Fruit fly (Drosophila melanogaster): ENCODE measurements around the gene CG8117.

CG8117 gene

DNA sequence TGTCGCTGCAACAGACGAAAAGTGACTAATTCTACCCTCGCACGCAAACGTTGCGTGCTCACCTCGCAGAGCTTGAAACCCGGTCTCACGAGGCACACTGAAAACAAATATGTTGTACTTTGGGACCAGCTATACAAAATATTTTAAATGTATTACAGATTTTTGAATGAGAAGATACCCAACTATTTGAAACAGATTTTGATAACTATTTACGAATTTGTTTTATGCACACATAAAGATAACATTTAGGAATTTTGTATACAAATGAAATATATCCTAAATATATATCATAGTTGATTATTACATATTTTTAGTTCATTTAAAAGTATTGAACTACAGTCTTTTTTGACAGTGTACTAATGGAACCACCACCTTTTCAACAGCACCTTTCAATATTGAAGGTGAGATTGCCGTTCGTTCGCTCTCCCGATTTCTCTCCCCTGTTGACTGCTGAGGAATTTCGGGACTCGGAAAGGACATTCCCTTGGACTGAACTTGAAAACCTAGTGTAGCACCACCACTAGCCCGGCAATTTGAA, 27.1 kb downstream of the CG8117 start, which contains the start of gene CG15646 (continued):
- peak; percentile 28 for TF ChIP-seq ey (GFP tag; optimal IDR thresholded peaks at IDR 0.05)
- TF ChIP-seq Hnf4 (GFP tag; optimal IDR thresholded peaks at IDR 0.05): peak; percentile 34
- TF ChIP-seq CG9705 (GFP tag; optimal IDR thresholded peaks at IDR 0.05): peak; percentile 58
- peak; percentile 28 for TF ChIP-seq sv (GFP tag; optimal IDR thresholded peaks at IDR 0.05)
- TF ChIP-seq dl (GFP tag; optimal IDR thresholded peaks at IDR 0.05; ENCODE audit: insufficient read depth in 1 of 2, partially characterized antibody in 2 of 2): no peak
- TF ChIP-seq usp (GFP tag; optimal IDR thresholded peaks at IDR 0.05): no peak
- TF ChIP-seq pan (optimal IDR thresholded peaks at IDR 0.05): no peak
- no peak for TF ChIP-seq CrebA (GFP tag; optimal IDR thresholded peaks at IDR 0.05; ENCODE audit: borderline replicate concordance)

dm6 chrX:15674337-15674736, 30.3 kb downstream of the CG8117 start:
- TF ChIP-seq ey (GFP tag; optimal IDR thresholded peaks at IDR 0.05) (no peak), Hr83 (GFP tag; optimal IDR thresholded peaks at IDR 0.05; ENCODE audit: poor library complexity, severe bottlenecking) (no peak), psq (GFP tag; optimal IDR thresholded peaks at IDR 0.05) (no peak), pan (optimal IDR thresholded peaks at IDR 0.05) (no peak), lola (GFP tag; optimal IDR thresholded peaks at IDR 0.05) (no peak), CG9705 (GFP tag; optimal IDR thresholded peaks at IDR 0.05) (no peak), Abd-B (GFP tag; optimal IDR thresholded peaks at IDR 0.05) (no peak), Sp1 (GFP tag; optimal IDR thresholded peaks at IDR 0.05) (no peak), h (GFP tag; optimal IDR thresholded peaks at IDR 0.05) (no peak), jim (GFP tag; optimal IDR thresholded peaks at IDR 0.05) (no peak), sv (GFP tag; optimal IDR thresholded peaks at IDR 0.05) (no peak), Vsx2 (GFP tag; optimal IDR thresholded peaks at IDR 0.05; ENCODE audit: partially characterized antibody) (no peak), Hnf4 (GFP tag; optimal IDR thresholded peaks at IDR 0.05) (no peak), rgr (GFP tag; optimal IDR thresholded peaks at IDR 0.05) (no peak), Dfd (GFP tag; optimal IDR thresholded peaks at IDR 0.05) (no peak), HLH106 (tag; optimal IDR thresholded peaks at IDR 0.05) (no peak)

DNA sequence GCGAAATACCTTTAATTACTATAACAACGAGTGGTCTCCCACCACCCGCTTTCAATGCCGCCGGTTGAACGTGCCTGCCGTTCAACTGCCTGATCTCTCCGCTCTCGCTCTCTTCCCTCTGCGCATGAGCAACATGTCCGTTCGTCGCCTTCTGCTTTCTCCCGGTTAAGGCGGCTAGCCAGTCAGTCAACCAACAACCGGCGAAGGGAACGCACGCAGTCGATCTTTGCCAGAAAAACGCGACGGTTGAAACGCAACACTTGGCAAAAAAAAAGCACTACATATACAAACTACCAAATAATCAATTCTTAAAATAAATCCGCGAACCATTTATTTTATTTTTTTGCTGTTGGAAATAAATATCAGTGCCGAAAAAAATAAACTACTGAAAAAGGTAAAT, 31.3 kb downstream of the CG8117 start, which contains the start of gene CG12708:
CG12708 (plus strand) TSS at position 183 of the 400 bp plus-strand sequence.
- TF ChIP-seq Rel (GFP tag; optimal IDR thresholded peaks at IDR 0.05): no peak
- no peak for TF ChIP-seq Rel (tag; optimal IDR thresholded peaks at IDR 0.05)
- peak; percentile 69 for TF ChIP-seq Dif (GFP tag; optimal IDR thresholded peaks at IDR 0.05; ENCODE audit: partially characterized antibody)
- peak; percentile 13 for TF ChIP-seq rgr (GFP tag; optimal IDR thresholded peaks at IDR 0.05)
- TF ChIP-seq Dfd (GFP tag; optimal IDR thresholded peaks at IDR 0.05): no peak
- no peak for TF ChIP-seq fru (GFP tag; optimal IDR thresholded peaks at IDR 0.05)
- TF ChIP-seq pan (optimal IDR thresholded peaks at IDR 0.05): no peak
- no peak for TF ChIP-seq Abd-B (GFP tag; optimal IDR thresholded peaks at IDR 0.05)
- no peak for TF ChIP-seq HLH106 (tag; optimal IDR thresholded peaks at IDR 0.05)
- TF ChIP-seq h (GFP tag; optimal IDR thresholded peaks at IDR 0.05): no peak
- peak; percentile 76 for TF ChIP-seq Vsx2 (GFP tag; optimal IDR thresholded peaks at IDR 0.05; ENCODE audit: partially characterized antibody)
- TF ChIP-seq dsf (GFP tag; optimal IDR thresholded peaks at IDR 0.05; ENCODE audit: borderline replicate concordance): no peak
- peak; percentile 33 to 59 for TF ChIP-seq dl (GFP tag; optimal IDR thresholded peaks at IDR 0.05; ENCODE audit: insufficient read depth in 1 of 2, partially characterized antibody in 2 of 2)
- TF ChIP-seq Sp1 (GFP tag; optimal IDR thresholded peaks at IDR 0.05): no peak
- TF ChIP-seq psq (GFP tag; optimal IDR thresholded peaks at IDR 0.05): no peak

DNA sequence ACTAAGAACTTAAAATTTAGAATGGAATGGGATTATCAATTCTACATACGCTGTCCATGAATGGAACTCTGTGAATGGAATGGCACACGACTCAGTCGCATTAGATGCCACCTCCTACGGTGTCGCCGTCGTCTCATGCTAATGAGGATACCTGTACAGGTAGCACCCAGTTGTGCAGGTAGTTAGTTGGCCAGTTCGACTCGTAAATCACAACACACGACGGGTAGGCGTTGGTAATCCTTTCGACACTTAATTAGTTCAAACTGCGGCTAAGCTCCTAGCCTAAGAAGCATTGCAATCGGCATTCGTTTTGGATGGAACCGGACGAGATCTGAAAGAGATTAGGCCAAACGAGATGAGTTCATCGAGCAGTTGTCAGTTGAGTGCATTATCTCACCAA, 40.4 kb downstream of the CG8117 start:
- TF ChIP-seq CG32264 (GFP tag; optimal IDR thresholded peaks at IDR 0.05): no peak
- TF ChIP-seq jim (GFP tag; optimal IDR thresholded peaks at IDR 0.05): no peak
- no peak for TF ChIP-seq Myc (optimal IDR thresholded peaks at IDR 0.05)
- TF ChIP-seq Abd-B (GFP tag; optimal IDR thresholded peaks at IDR 0.05): no peak
- no peak for TF ChIP-seq br (GFP tag; optimal IDR thresholded peaks at IDR 0.05)
- no peak for TF ChIP-seq Hnf4 (GFP tag; optimal IDR thresholded peaks at IDR 0.05)
- TF ChIP-seq ey (GFP tag; optimal IDR thresholded peaks at IDR 0.05): no peak
- no peak for TF ChIP-seq CG9705 (GFP tag; optimal IDR thresholded peaks at IDR 0.05)
- no peak for TF ChIP-seq fru (GFP tag; optimal IDR thresholded peaks at IDR 0.05)
- no peak for TF ChIP-seq lola (GFP tag; optimal IDR thresholded peaks at IDR 0.05)
- TF ChIP-seq psq (GFP tag; optimal IDR thresholded peaks at IDR 0.05): no peak
- no peak for TF ChIP-seq woc (GFP tag; optimal IDR thresholded peaks at IDR 0.05)
- TF ChIP-seq dsf (GFP tag; optimal IDR thresholded peaks at IDR 0.05; ENCODE audit: borderline replicate concordance): no peak
- TF ChIP-seq Hr83 (GFP tag; optimal IDR thresholded peaks at IDR 0.05; ENCODE audit: poor library complexity, severe bottlenecking): no peak
- TF ChIP-seq h (GFP tag; optimal IDR thresholded peaks at IDR 0.05): no peak
- TF ChIP-seq foxo (GFP tag; optimal IDR thresholded peaks at IDR 0.05): no peak
- no peak for TF ChIP-seq dmrt93B (GFP tag; optimal IDR thresholded peaks at IDR 0.05)
- no peak for TF ChIP-seq Mio (GFP tag; optimal IDR thresholded peaks at IDR 0.05)
